Worm (Caenorhabditis elegans) whole organism, young adult: ENCODE data around the gene fbxb-42.
A peak's percentile ranks its signal among the peaks of the same experiment; 100 is the strongest.

ENCODE experiments used
- B0035.1 ChIP-seq: sonication (generic microtip); optimal IDR thresholded peaks from 2 replicates; lab custom pipeline; 2016; ENCODE audit warnings: missing genetic modification characterization, mild to moderate bottlenecking, missing compliant biosample characterization, missing genotype, missing genetic modification reagents
- C06A6.2 ChIP-seq: fragments of 200-800 bp; sonication (Bioruptor generic); conservative IDR thresholded peaks from 2 replicates; pipeline ENCODE4 v1.3.6; 2022; ENCODE audit warnings: missing genetic modification characterization, missing compliant biosample characterization
- C17E4.6 ChIP-seq: fragments of 200-800 bp; sonication (Bioruptor generic); IDR thresholded peaks from 2 replicates; pipeline ENCODE4 v1.3.6; 2022; ENCODE audit warnings: missing genetic modification reagents, missing genetic modification characterization, missing compliant biosample characterization
- F23B12.7 ChIP-seq: sonication (generic microtip); optimal IDR thresholded peaks from 2 replicates; lab custom pipeline; 2017; ENCODE audit warnings: missing genetic modification characterization, mild to moderate bottlenecking, missing compliant biosample characterization, antibody characterized with exemption, moderate library complexity; ENCODE audit not compliant: insufficient read depth
- F37B4.10 ChIP-seq: fragments of 200-800 bp; sonication (Bioruptor generic); IDR thresholded peaks from 2 replicates; pipeline ENCODE4 v1.3.6; 2022; ENCODE audit warnings: missing genetic modification characterization, missing compliant biosample characterization
- F49E8.2 ChIP-seq: sonication (generic microtip); optimal IDR thresholded peaks from 3 replicates; lab custom pipeline; 2017; ENCODE audit warnings: missing genetic modification characterization, mild to moderate bottlenecking, missing compliant biosample characterization, antibody characterized with exemption, moderate library complexity; ENCODE audit not compliant: insufficient read depth
- F52B5.7 ChIP-seq: sonication (generic microtip); optimal IDR thresholded peaks from 2 replicates; lab custom pipeline; 2016; ENCODE audit warnings: mild to moderate bottlenecking, missing genetic modification characterization, missing compliant biosample characterization
- F55B11.4 ChIP-seq: sonication (generic microtip); optimal IDR thresholded peaks from 2 replicates; lab custom pipeline; 2016; ENCODE audit warnings: missing compliant biosample characterization, missing genetic modification characterization, borderline replicate concordance; ENCODE audit not compliant: insufficient read depth
- F57C9.4 ChIP-seq: sonication (generic microtip); optimal IDR thresholded peaks from 2 replicates; lab custom pipeline; 2017; ENCODE audit warnings: mild to moderate bottlenecking, missing genetic modification characterization, missing compliant biosample characterization
- K11D2.4 ChIP-seq: fragments of 200-800 bp; sonication (Bioruptor generic); IDR thresholded peaks from 2 replicates; pipeline ENCODE4 v1.3.6; 2022; ENCODE audit warnings: missing genetic modification reagents, missing genetic modification characterization, missing compliant biosample characterization
- T07F8.4 ChIP-seq: sonication (generic microtip); optimal IDR thresholded peaks from 2 replicates; lab custom pipeline; 2016; ENCODE audit warnings: mild to moderate bottlenecking, missing genetic modification characterization, moderate library complexity, missing compliant biosample characterization
- Y53F4B.3 ChIP-seq: fragments of 200-800 bp; sonication (Bioruptor generic); IDR thresholded peaks from 2 replicates; pipeline ENCODE4 v1.3.6; 2022; ENCODE audit warnings: missing genetic modification reagents, missing genetic modification characterization, missing compliant biosample characterization
- Y67H2A.10 ChIP-seq: fragments of 200-800 bp; sonication (Bioruptor generic); conservative IDR thresholded peaks from 2 replicates; pipeline ENCODE4 v1.3.6; 2022; ENCODE audit warnings: missing genetic modification reagents, missing genetic modification characterization, missing compliant biosample characterization
- ZK185.1 ChIP-seq: sonication (generic microtip); optimal IDR thresholded peaks from 2 replicates; lab custom pipeline; 2016; ENCODE audit warnings: mild to moderate bottlenecking, missing genetic modification characterization, missing compliant biosample characterization; ENCODE audit not compliant: poor library complexity, severe bottlenecking
- aptf-2 ChIP-seq: fragments of 200-800 bp; sonication (Bioruptor generic); conservative IDR thresholded peaks from 2 replicates; pipeline ENCODE4 v1.3.6; 2022; ENCODE audit warnings: missing genetic modification reagents, missing genetic modification characterization, missing compliant biosample characterization
- aptf-3 ChIP-seq: fragments of 200-800 bp; sonication (Bioruptor generic); IDR thresholded peaks from 2 replicates; pipeline ENCODE4 v1.3.6; 2022; ENCODE audit warnings: missing genetic modification characterization, missing compliant biosample characterization
- attf-5 ChIP-seq: fragments of 200-800 bp; sonication (Bioruptor generic); optimal IDR thresholded peaks from 2 replicates; lab custom pipeline; 2018; ENCODE audit warnings: mild to moderate bottlenecking, missing genetic modification characterization, missing compliant biosample characterization
- bed-1 ChIP-seq: fragments of 200-800 bp; sonication (Bioruptor generic); IDR thresholded peaks from 2 replicates; pipeline ENCODE4 v1.3.6; 2022; ENCODE audit warnings: missing genetic modification reagents, missing genetic modification characterization, missing compliant biosample characterization
- bed-2 ChIP-seq: fragments of 200-800 bp; sonication (Bioruptor generic); IDR thresholded peaks from 2 replicates; pipeline ENCODE4 v1.3.6; 2022; ENCODE audit warnings: missing genetic modification reagents, missing genetic modification characterization, missing compliant biosample characterization
- ceh-100 ChIP-seq: fragments of 200-800 bp; sonication (Bioruptor generic); IDR thresholded peaks from 2 replicates; pipeline ENCODE4 v1.3.6; 2022; ENCODE audit warnings: missing genetic modification reagents, missing genetic modification characterization, missing compliant biosample characterization
- die-1 ChIP-seq: sonication (generic microtip); optimal IDR thresholded peaks from 2 replicates; lab custom pipeline; 2016; ENCODE audit warnings: missing genotype, mild to moderate bottlenecking, missing genetic modification characterization, missing compliant biosample characterization
- dpff-1 ChIP-seq: sonication (generic microtip); optimal IDR thresholded peaks from 2 replicates; lab custom pipeline; 2017; ENCODE audit warnings: mild to moderate bottlenecking, missing genetic modification characterization, missing compliant biosample characterization
- dpl-1 ChIP-seq: fragments of 150-350 bp; optimal IDR thresholded peaks from 2 replicates; lab custom pipeline; 2014; ENCODE audit warnings: missing biosample characterization, missing genetic modification reagents, missing genetic modification characterization
- egl-18 ChIP-seq: fragments of 200-800 bp; sonication (Bioruptor generic); IDR thresholded peaks from 2 replicates; pipeline ENCODE4 v1.3.6; 2022; ENCODE audit warnings: missing genetic modification reagents, missing genetic modification characterization, missing compliant biosample characterization
- egrh-3 ChIP-seq: fragments of 200-800 bp; sonication (Bioruptor generic); IDR thresholded peaks from 2 replicates; pipeline ENCODE4 v1.3.6; 2022; ENCODE audit warnings: missing genetic modification reagents, missing genetic modification characterization, missing compliant biosample characterization
- ekl-4 ChIP-seq: fragments of 200-800 bp; sonication (Bioruptor generic); IDR thresholded peaks from 2 replicates; pipeline ENCODE4 v1.3.6; 2022; ENCODE audit warnings: missing genetic modification reagents, missing genetic modification characterization, missing compliant biosample characterization
- hmg-20 ChIP-seq: fragments of 200-800 bp; sonication (Bioruptor generic); IDR thresholded peaks from 2 replicates; pipeline ENCODE4 v1.3.6; 2022; ENCODE audit warnings: missing genetic modification reagents, missing genetic modification characterization, missing compliant biosample characterization
- lin-26 ChIP-seq: fragments of 200-800 bp; sonication (Bioruptor generic); IDR thresholded peaks from 2 replicates; pipeline ENCODE4 v1.3.6; 2022; ENCODE audit warnings: missing genetic modification reagents, missing genetic modification characterization, missing compliant biosample characterization
- lin-40 ChIP-seq: sonication (generic microtip); optimal IDR thresholded peaks from 2 replicates; lab custom pipeline; 2016; ENCODE audit warnings: missing genetic modification characterization, mild to moderate bottlenecking, missing compliant biosample characterization, missing genotype, missing genetic modification reagents
- madf-3 ChIP-seq: fragments of 200-800 bp; sonication (Bioruptor generic); IDR thresholded peaks from 2 replicates; pipeline ENCODE4 v1.3.6; 2022; ENCODE audit warnings: missing genetic modification reagents, missing genetic modification characterization, missing compliant biosample characterization
- madf-8 ChIP-seq: fragments of 200-800 bp; sonication (Bioruptor generic); conservative IDR thresholded peaks from 2 replicates; pipeline ENCODE4 v1.3.6; 2022; ENCODE audit warnings: missing genetic modification reagents, missing genetic modification characterization, missing compliant biosample characterization
- mel-28 ChIP-seq: sonication (generic microtip); optimal IDR thresholded peaks from 2 replicates; lab custom pipeline; 2016; ENCODE audit warnings: borderline replicate concordance, mild to moderate bottlenecking, missing genetic modification characterization, missing compliant biosample characterization
- nfya-1 ChIP-seq: sonication (generic microtip); optimal IDR thresholded peaks from 2 replicates; lab custom pipeline; 2017; ENCODE audit warnings: antibody characterized with exemption, missing compliant biosample characterization, missing genetic modification characterization, borderline replicate concordance; ENCODE audit not compliant: insufficient read depth
- nfya-2 ChIP-seq: fragments of 200-800 bp; sonication (Bioruptor generic); IDR thresholded peaks from 2 replicates; pipeline ENCODE4 v1.3.6; 2022; ENCODE audit warnings: missing genetic modification reagents, missing genetic modification characterization, missing compliant biosample characterization
- nhr-179 ChIP-seq: sonication (generic microtip); optimal IDR thresholded peaks from 2 replicates; lab custom pipeline; 2016; ENCODE audit warnings: mild to moderate bottlenecking, missing genetic modification characterization, missing compliant biosample characterization
- nhr-27 ChIP-seq: fragments of 200-800 bp; sonication (Bioruptor generic); optimal IDR thresholded peaks from 2 replicates; lab custom pipeline; 2018; ENCODE audit warnings: mild to moderate bottlenecking, missing genetic modification characterization, moderate library complexity, missing compliant biosample characterization
- pbrm-1 ChIP-seq: fragments of 200-800 bp; sonication (Bioruptor generic); IDR thresholded peaks from 2 replicates; pipeline ENCODE4 v1.3.6; 2022; ENCODE audit warnings: missing genetic modification reagents, missing genetic modification characterization, missing compliant biosample characterization
- rcor-1 ChIP-seq: fragments of 200-800 bp; sonication (Bioruptor generic); IDR thresholded peaks from 2 replicates; pipeline ENCODE4 v1.3.6; 2022; ENCODE audit warnings: missing genetic modification reagents, missing genetic modification characterization, missing compliant biosample characterization
- rpc-1 ChIP-seq, 2 experiments: fragments of 150-350 bp in 1 of 2; sonication (generic microtip) in 1 of 2; optimal IDR thresholded peaks; 2 replicates each; lab custom pipeline; 2014 to 2018; ENCODE audit warnings: missing biosample characterization in 1 of 2, missing genetic modification characterization in 1 of 2, missing genetic modification reagents in 1 of 2, missing genotype in 1 of 2
- sea-2 ChIP-seq: fragments of 200-800 bp; sonication (Bioruptor generic); IDR thresholded peaks from 2 replicates; pipeline ENCODE4 v1.3.6; 2022; ENCODE audit warnings: missing genetic modification characterization, missing compliant biosample characterization
- snpc-1.1 ChIP-seq: sonication (generic microtip); optimal IDR thresholded peaks from 2 replicates; lab custom pipeline; 2017; ENCODE audit warnings: missing genetic modification characterization, mild to moderate bottlenecking, missing compliant biosample characterization, antibody characterized with exemption, moderate library complexity, missing genotype, missing genetic modification reagents; ENCODE audit not compliant: insufficient read depth
- snpc-1.3 ChIP-seq: sonication (generic microtip); optimal IDR thresholded peaks from 2 replicates; lab custom pipeline; 2017; ENCODE audit warnings: missing genetic modification characterization, mild to moderate bottlenecking, missing compliant biosample characterization, antibody characterized with exemption, moderate library complexity, missing genotype, missing genetic modification reagents; ENCODE audit not compliant: insufficient read depth
- snpc-3.4 ChIP-seq: sonication (generic microtip); optimal IDR thresholded peaks from 2 replicates; lab custom pipeline; 2017; ENCODE audit warnings: missing genetic modification characterization, mild to moderate bottlenecking, missing compliant biosample characterization, antibody characterized with exemption, moderate library complexity, missing genotype, missing genetic modification reagents
- sptf-2 ChIP-seq: fragments of 200-800 bp; sonication (Bioruptor generic); optimal IDR thresholded peaks from 2 replicates; lab custom pipeline; 2018; ENCODE audit warnings: mild to moderate bottlenecking, missing genetic modification characterization, missing compliant biosample characterization
- tbp1 ChIP-seq: fragments of 200-800 bp; sonication (Bioruptor generic); optimal IDR thresholded peaks from 2 replicates; lab custom pipeline; 2018; ENCODE audit warnings: mild to moderate bottlenecking, missing genetic modification characterization, missing compliant biosample characterization
- unc-62 ChIP-seq: fragments of 150-350 bp; optimal IDR thresholded peaks from 2 replicates; lab custom pipeline; 2014; ENCODE audit warnings: missing biosample characterization, missing genetic modification reagents, missing genetic modification characterization
- xnd-1 ChIP-seq: sonication (generic microtip); optimal IDR thresholded peaks from 2 replicates; lab custom pipeline; 2016; ENCODE audit warnings: missing genotype, missing genetic modification reagents, missing genetic modification characterization, missing compliant biosample characterization
- ztf-28 ChIP-seq: fragments of 200-800 bp; sonication (Bioruptor generic); IDR thresholded peaks from 2 replicates; pipeline ENCODE4 v1.3.6; 2022; ENCODE audit warnings: missing genetic modification reagents, missing genetic modification characterization, missing compliant biosample characterization

Gene fbxb-42

DNA sequence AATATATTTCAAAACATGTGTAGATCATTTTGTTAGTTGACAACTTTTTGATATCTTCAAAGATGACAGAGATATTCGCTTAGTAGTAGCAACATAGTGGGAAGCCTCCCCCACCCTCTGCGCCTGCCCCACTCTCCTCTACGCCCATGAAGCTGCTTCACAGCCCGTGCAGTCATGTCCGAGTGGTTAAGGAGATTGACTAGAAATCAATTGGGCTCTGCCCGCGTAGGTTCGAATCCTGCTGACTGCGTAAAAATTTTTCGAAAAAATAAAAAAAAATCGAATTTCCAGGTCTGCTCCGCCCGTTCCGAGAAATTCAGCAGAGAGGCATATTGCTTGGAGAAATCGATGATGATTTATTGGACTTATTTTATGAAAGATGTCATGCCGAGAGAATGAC lies 17.6 kb upstream of the fbxb-42 start (continued):
- TF ChIP-seq nhr-27 (tag; lab: Kevin White, UChicago), result no peak
- no peak for TF ChIP-seq F55B11.4 (tag; lab: Kevin White, UChicago)
- no peak for TF ChIP-seq F57C9.4 (tag; lab: Kevin White, UChicago)
- TF ChIP-seq pbrm-1, result no peak
- no peak for TF ChIP-seq aptf-2 (GFP tag; lab: Robert Waterston, UW)
- no peak for TF ChIP-seq F49E8.2 (tag; lab: Kevin White, UChicago)
- TF ChIP-seq Y67H2A.10 (GFP tag; lab: Robert Waterston, UW), result no peak
- no peak for TF ChIP-seq dpl-1
- TF ChIP-seq ekl-4 (GFP tag; lab: Robert Waterston, UW), result no peak
- TF ChIP-seq tbp1 (GFP tag; lab: Kevin White, UChicago), result peak; percentile 95
- no peak for TF ChIP-seq egl-18 (GFP tag; lab: Robert Waterston, UW)
- no peak for TF ChIP-seq dpff-1 (tag; lab: Kevin White, UChicago)
- no peak for TF ChIP-seq bed-2 (GFP tag; lab: Robert Waterston, UW)
- no peak for TF ChIP-seq C17E4.6
- no peak for TF ChIP-seq sea-2 (GFP tag; lab: Robert Waterston, UW)
- no peak for TF ChIP-seq ceh-100 (GFP tag; lab: Robert Waterston, UW)
- no peak; the same call in 1 of the 2 replicates for TF ChIP-seq C06A6.2
- peak; percentile 15 for TF ChIP-seq ZK185.1 (tag; lab: Kevin White, UChicago)
- TF ChIP-seq nfya-1, result no peak
- TF ChIP-seq rpc-1 (optimal IDR thresholded peaks at IDR 0.05; lab: Kevin White, UChicago), result peak; percentile 60
- peak; percentile 73 for TF ChIP-seq rpc-1 (tag; optimal IDR thresholded peaks at IDR 0.05; lab: Kevin White, UChicago)
- no peak for TF ChIP-seq attf-5 (GFP tag; lab: Kevin White, UChicago)
- no peak for TF ChIP-seq lin-26
- no peak for TF ChIP-seq mel-28 (tag; lab: Kevin White, UChicago)
- TF ChIP-seq lin-40 (tag; lab: Kevin White, UChicago), result no peak
- TF ChIP-seq F52B5.7, result no peak
- no peak for TF ChIP-seq snpc-1.1 (tag; lab: Kevin White, UChicago)
- TF ChIP-seq Y53F4B.3, result no peak
- no peak for TF ChIP-seq sptf-2 (GFP tag; lab: Kevin White, UChicago)
- no peak for TF ChIP-seq nfya-2 (GFP tag; lab: Robert Waterston, UW)
- no peak for TF ChIP-seq B0035.1
- peak; percentile 27 for TF ChIP-seq snpc-1.3 (tag; lab: Kevin White, UChicago)
- no peak for TF ChIP-seq egrh-3 (GFP tag; lab: Robert Waterston, UW)
- no peak for TF ChIP-seq rcor-1 (GFP tag; lab: Robert Waterston, UW)
- peak; percentile 55 for TF ChIP-seq F23B12.7 (tag; lab: Kevin White, UChicago)
- no peak for TF ChIP-seq nhr-179 (tag; lab: Kevin White, UChicago)
- TF ChIP-seq madf-3 (GFP tag; lab: Robert Waterston, UW), result no peak
- TF ChIP-seq T07F8.4 (tag; lab: Kevin White, UChicago), result no peak
- no peak for TF ChIP-seq unc-62 (GFP tag; lab: Kevin White, UChicago)
- 0 out of 2 replicates have a peak, but pooled peaks have one; percentile 23 for TF ChIP-seq K11D2.4
- TF ChIP-seq madf-8 (GFP tag; lab: Robert Waterston, UW), result no peak
- TF ChIP-seq aptf-3 (GFP tag; lab: Robert Waterston, UW), result no peak
- no peak for TF ChIP-seq snpc-3.4 (tag; lab: Kevin White, UChicago)
- no peak for TF ChIP-seq bed-1
- 0 out of 2 replicates have a peak, but pooled peaks have one; percentile 64 for TF ChIP-seq ztf-28 (GFP tag; lab: Robert Waterston, UW)
- TF ChIP-seq hmg-20 (GFP tag; lab: Robert Waterston, UW), result no peak
- TF ChIP-seq xnd-1 (tag; lab: Kevin White, UChicago), result no peak
- peak; percentile 26 for TF ChIP-seq die-1 (tag; lab: Kevin White, UChicago)
- no peak for TF ChIP-seq F37B4.10 (GFP tag; lab: Robert Waterston, UW)
